Fruit fly (Drosophila melanogaster): ENCODE results near the gene CG1979.

dm6 chr3R:7075115-7075425, 20.7 kb downstream of the CG1979 start:
- TF ChIP-seq CG7045 (GFP tag; optimal IDR thresholded peaks at IDR 0.05) (no peak), pad (GFP tag; optimal IDR thresholded peaks at IDR 0.05) (no peak), CG14711 (tag; optimal IDR thresholded peaks at IDR 0.05) (no peak), Mnt (GFP tag; optimal IDR thresholded peaks at IDR 0.05) (no peak), cic (GFP tag; optimal IDR thresholded peaks at IDR 0.05) (no peak), CG5204 (GFP tag; optimal IDR thresholded peaks at IDR 0.05) (no peak), Hr96 (GFP tag; optimal IDR thresholded peaks at IDR 0.05) (no peak), kay (GFP tag; ENCODE audit: borderline replicate concordance) (no peak), toe (GFP tag; optimal IDR thresholded peaks at IDR 0.05) (no peak), CG12768 (GFP tag; optimal IDR thresholded peaks at IDR 0.05) (no peak)

Data from whole organism, adult.